Worm (Caenorhabditis elegans) whole organism, dauer: ENCODE data around the gene algn-1.

Experiments used
- unc-62 ChIP-seq: sonication (generic microtip); optimal IDR thresholded peaks from 2 replicates; lab custom pipeline; 2017; ENCODE audit warnings: missing biosample characterization, missing genetic modification reagents, missing genetic modification characterization

algn-1 gene

ce11 chrIII:6476380-6476779 lies 16.5 kb downstream of the algn-1 start:
- no peak for TF ChIP-seq unc-62 (GFP tag; lab: Kevin White, UChicago)

- no peak for TF ChIP-seq unc-62 (GFP tag; lab: Kevin White, UChicago)
Observed at ce11 chrIII:6478256-6479004, 18.5 kb downstream of the algn-1 start, which contains the start of gene zip-8. Gene zip-8 (plus strand): TSS chrIII:6478955.

ce11 chrIII:6479439-6479838 lies 19.5 kb downstream of the algn-1 start:
- no peak for TF ChIP-seq unc-62 (GFP tag; lab: Kevin White, UChicago)

ce11 chrIII:6482918-6483317 lies 23.0 kb downstream of the algn-1 start, which contains the start of gene chtb-2:
Gene chtb-2 (plus strand): TSS chrIII:6483218.
- no peak for TF ChIP-seq unc-62 (GFP tag; lab: Kevin White, UChicago)

DNA sequence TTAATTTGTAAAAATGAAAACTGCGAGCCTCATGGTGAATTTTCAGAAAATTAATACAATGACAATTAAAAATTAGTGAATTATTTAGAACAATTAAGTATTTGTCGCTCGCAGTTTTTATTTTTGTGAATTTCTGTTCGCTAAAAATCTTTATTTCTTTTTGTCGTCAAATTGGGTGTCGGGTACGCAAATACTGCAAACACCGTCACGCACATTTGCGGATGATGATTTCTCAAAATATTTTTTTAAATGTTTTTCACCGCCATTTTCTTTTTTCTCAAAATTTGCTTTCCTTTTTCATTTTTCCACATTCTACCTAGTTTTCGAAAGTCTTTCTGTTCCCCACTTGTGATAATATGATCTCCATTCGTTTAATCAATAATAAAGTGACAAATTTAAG lies 29.0 kb downstream of the algn-1 start:
- TF ChIP-seq unc-62 (GFP tag; lab: Kevin White, UChicago): no peak

DNA sequence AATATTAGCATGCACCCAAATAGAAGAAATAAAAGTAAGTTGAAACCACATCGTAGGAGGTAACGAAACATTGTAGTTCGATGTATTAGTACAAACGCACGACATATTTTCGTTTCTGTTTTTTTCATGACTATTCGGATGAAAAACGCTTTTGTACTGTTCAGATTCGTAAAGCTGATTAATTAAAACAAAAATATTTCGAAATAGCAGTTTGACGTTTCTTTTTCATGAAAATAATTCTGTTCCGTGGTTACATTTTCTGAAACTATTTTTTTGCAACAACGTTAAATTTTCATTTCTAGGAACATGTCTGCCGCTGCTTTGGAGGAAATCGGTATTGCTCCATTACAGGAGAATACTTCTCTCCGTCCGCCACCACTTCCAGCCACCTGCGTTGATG lies 29.6 kb downstream of the algn-1 start, which contains the start of gene rpt-3:
rpt-3 (plus strand) TSS at position 301 of the 400 bp plus-strand sequence.
- TF ChIP-seq unc-62 (GFP tag; lab: Kevin White, UChicago): no peak

DNA sequence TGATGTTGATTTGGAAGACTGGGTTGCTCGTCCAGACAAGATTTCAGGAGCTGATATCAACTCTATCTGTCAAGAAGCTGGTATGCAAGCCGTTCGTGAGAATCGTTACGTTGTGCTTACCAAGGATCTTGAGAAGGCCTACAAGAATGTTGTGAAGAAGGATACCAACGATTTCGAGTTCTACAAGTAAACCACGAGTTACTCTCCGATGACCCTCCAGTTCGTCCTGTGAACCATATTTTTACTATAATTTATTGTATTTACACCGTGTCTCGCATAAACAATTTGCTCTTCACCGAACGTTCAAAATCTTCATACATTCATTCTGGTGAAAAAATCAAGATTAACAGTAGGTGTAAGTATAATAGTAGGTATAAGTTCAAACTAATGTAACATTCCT lies 31.1 kb downstream of the algn-1 start:
- no peak for TF ChIP-seq unc-62 (GFP tag; lab: Kevin White, UChicago)

- TF ChIP-seq unc-62 (GFP tag; lab: Kevin White, UChicago): no peak
Observed at ce11 chrIII:6492807-6493206, 32.9 kb downstream of the algn-1 start, which contains the start of gene srb-11. Gene srb-11 (minus strand): TSS chrIII:6492907.

DNA sequence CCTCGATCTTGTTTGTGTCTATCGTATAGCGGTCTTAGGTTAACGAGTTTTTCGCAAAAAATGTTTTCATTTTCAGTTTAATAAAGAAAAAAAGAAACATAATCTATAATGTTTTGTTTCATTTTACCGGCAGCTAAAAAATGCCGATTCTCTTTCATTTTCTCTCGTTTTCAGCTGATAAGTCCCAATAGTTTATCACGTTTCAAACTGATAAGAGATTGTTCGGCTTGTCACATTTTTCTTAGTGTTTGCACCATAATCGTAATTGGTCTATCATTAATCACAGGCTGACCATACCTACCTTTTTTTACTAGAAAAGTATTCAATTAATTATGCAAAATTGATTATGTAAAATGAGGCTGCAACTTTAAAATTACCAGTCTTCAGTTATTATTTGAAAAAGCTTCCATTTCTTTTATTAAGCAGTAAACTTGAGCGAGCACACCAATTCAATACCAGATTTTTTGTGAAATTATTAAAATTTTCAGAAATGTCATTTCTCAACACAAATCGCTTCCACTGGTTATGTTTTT lies 35.3 kb downstream of the algn-1 start, which contains the start of gene F23F12.13:
F23F12.13 (plus strand) TSS at position 483 of the 533 bp plus-strand sequence.
- TF ChIP-seq unc-62 (GFP tag; lab: Kevin White, UChicago): no peak

DNA sequence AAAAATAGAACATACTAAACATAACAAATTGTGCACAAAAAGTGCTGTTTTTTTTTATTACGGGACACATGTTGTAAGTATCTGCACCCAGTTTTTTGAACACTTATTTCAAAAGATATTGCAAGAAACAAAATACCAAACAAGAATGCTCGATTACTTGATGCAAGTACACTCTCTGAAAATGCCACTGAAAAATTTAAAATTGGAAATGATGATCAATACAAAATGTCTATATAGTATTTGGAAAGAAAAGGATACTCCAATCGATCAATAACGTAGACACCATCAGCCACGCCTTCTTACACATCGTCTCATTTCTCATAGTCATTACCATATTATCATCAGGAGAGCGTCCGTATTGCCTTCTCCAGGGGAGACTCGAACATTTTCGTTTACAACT lies 38.3 kb downstream of the algn-1 start, which contains the start of gene sdz-15:
sdz-15 (plus strand) TSS at position 301 of the 400 bp plus-strand sequence.
- no peak for TF ChIP-seq unc-62 (GFP tag; lab: Kevin White, UChicago)

ce11 chrIII:6499102-6499501 lies 39.2 kb downstream of the algn-1 start:
- TF ChIP-seq unc-62 (GFP tag; lab: Kevin White, UChicago): no peak

DNA sequence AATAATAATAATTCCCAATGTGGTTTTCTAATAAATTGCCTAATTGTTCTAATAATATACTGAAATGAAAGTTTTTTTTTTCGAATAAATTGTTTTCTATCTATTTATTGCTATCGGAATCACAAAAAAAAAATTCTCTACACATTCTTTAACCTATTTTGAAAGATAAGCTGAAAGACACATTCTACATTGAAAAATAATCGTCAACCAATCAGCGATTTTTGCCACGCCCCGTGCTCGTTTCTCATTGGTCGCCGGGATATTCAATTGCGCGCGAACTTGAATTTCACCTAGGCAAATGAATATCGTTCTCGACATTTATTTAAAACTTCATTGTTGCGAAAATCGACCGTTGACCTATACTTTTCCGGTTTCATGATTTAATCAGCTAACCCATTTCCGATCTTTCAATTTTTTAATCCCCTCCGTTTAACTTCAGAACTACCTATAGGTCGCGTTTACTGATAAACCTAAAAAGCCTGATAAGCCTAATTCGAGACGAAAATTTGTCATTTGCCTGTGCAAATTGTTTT lies 40.2 kb downstream of the algn-1 start, which contains the start of gene F23F12.3:
F23F12.3 (plus strand) TSS at position 483 of the 533 bp plus-strand sequence.
- no peak for TF ChIP-seq unc-62 (GFP tag; lab: Kevin White, UChicago)

ce11 chrIII:6507832-6508231 lies 47.9 kb downstream of the algn-1 start, which contains the start of gene F23F12.12:
Gene F23F12.12 (plus strand): TSS chrIII:6508132.
- no peak for TF ChIP-seq unc-62 (GFP tag; lab: Kevin White, UChicago)

DNA sequence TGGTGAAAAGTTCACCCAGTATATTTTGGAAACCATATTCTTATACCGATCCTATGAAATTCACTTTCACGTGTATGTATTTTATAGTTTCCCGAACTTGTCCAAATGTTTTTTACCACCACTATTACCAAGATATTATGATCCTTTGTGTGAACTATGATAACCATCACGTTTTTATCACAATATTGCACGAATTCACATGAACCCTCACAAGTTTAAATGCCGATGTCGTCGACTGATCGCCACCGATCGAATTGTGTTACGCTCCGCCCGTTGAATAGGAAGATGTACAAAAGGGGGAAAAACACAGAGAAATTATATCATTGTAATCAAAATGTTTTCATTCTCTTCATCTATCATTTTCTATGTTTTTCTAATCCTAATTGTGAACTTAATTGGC lies 48.4 kb downstream of the algn-1 start:
- no peak for TF ChIP-seq unc-62 (GFP tag; lab: Kevin White, UChicago)

DNA sequence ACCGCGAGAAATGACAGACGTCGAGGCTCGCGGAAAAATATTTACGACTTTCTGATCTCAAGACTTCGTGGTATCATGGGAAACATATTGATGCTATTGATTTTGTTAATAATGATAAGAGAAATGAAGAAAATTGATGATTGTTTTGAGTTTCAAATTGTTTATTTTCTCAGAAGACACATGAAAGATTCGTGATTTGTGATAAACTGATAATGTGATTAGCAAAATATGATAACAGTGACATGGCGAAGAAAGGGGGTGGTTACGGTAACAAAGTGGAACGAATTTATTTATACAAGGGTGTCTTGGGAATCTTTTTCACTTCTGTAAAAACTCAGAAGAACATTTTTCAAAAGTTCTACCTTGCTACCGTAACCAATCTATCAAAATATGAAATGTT lies 49.4 kb downstream of the algn-1 start:
- TF ChIP-seq unc-62 (GFP tag; lab: Kevin White, UChicago): no peak
